Fruit fly (Drosophila melanogaster): ENCODE results near the gene Strump.

Gene Strump

DNA sequence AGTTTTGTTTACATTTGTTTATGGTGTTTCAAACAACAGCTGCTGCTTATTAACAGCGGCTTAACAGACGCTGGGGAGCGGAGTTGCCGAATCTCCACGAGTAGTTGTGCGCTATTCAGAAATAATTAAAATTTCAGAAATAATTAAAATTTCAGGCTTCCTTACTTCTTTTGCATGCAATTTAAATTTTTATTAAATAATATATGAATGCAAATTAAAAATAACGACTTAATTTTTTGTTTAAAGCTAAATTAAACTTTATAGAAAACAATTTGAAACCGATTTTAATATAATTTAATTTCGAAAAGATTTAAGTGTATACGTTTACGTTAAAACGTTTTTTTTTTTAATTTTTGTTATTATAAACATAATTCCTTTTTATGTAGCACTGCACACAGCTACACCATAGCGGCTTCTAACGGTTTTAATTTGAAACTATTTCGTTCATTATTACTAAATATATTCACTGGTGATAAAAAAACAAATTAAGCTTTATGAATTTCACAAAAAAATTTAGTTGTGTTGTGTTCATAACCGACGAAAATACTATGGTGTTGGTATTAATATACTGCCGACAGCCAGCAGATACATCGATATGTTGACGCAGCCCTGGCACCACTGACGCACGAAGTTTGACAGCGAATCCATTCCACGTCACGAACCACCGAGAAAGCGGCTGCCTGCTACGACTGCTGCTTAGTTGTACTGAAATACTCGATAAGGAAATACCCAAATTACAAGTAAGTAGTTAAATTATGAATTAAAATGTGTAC lies 7.4 kb downstream of the Strump start, which contains the start of gene SsRbeta (continued):
- TF ChIP-seq Myb (GFP tag; optimal IDR thresholded peaks at IDR 0.05) (peak; percentile 63), MTF-1 (GFP tag; optimal IDR thresholded peaks at IDR 0.05; ENCODE audit: borderline replicate concordance) (no peak), Bgb (GFP tag; IDR thresholded peaks at IDR 0.05; ENCODE audit: partially characterized antibody) (peak; percentile 84), BtbVII (GFP tag; optimal IDR thresholded peaks at IDR 0.05) (peak; percentile 19), sisA (GFP tag; IDR thresholded peaks at IDR 0.05) (no peak; the same call in 1 of the 2 replicates), Sin3A (optimal IDR thresholded peaks at IDR 0.05) (peak; percentile 37), Hr51 (GFP tag; optimal IDR thresholded peaks at IDR 0.05) (peak; percentile 3 to 57), Ravus (GFP tag; IDR thresholded peaks at IDR 0.05) (no peak), gsb (GFP tag; IDR thresholded peaks at IDR 0.05) (no peak; the same call in 1 of the 2 replicates), nom (GFP tag; optimal IDR thresholded peaks at IDR 0.05) (no peak), CG12299 (tag; optimal IDR thresholded peaks at IDR 0.05) (no peak), ash1 (GFP tag; optimal IDR thresholded peaks at IDR 0.05) (no peak), dmrt11E (tag; optimal IDR thresholded peaks at IDR 0.05) (peak; percentile 38), D19B (GFP tag; optimal IDR thresholded peaks at IDR 0.05) (no peak), ERR (GFP tag; optimal IDR thresholded peaks at IDR 0.05) (no peak), CG7745 (tag; optimal IDR thresholded peaks at IDR 0.05) (no peak), lov (optimal IDR thresholded peaks at IDR 0.05) (no peak), lov (GFP tag; IDR thresholded peaks at IDR 0.05) (0 out of 3 replicates have a peak, but pooled peaks have one; percentile 4), ind (GFP tag; optimal IDR thresholded peaks at IDR 0.05) (no peak), caup (GFP tag; optimal IDR thresholded peaks at IDR 0.05; ENCODE audit: severe bottlenecking) (no peak), eve (GFP tag; optimal IDR thresholded peaks at IDR 0.05) (no peak), CG7786 (GFP tag; optimal IDR thresholded peaks at IDR 0.05) (no peak), HLH4C (GFP tag; IDR thresholded peaks at IDR 0.05; ENCODE audit: partially characterized antibody) (peak; percentile 52; the same call in 2 of the 3 replicates), jumu (GFP tag; optimal IDR thresholded peaks at IDR 0.05) (no peak), Dbx (GFP tag; IDR thresholded peaks at IDR 0.05) (peak; percentile 20; the same call in 2 of the 3 replicates), CG8924 (tag; optimal IDR thresholded peaks at IDR 0.05) (peak; percentile 5), CG4282 (GFP tag; optimal IDR thresholded peaks at IDR 0.05) (no peak), CG34224 (GFP tag; IDR thresholded peaks at IDR 0.05; ENCODE audit: partially characterized antibody) (peak; percentile 59), Xrp1 (GFP tag; IDR thresholded peaks at IDR 0.05) (peak; percentile 56), Atf3 (GFP tag; optimal IDR thresholded peaks at IDR 0.05) (peak; percentile 2), sqz (GFP tag; optimal IDR thresholded peaks at IDR 0.05) (peak; percentile 53), ftz-f1 (GFP tag; optimal IDR thresholded peaks at IDR 0.05) (no peak), D19A (tag; optimal IDR thresholded peaks at IDR 0.05) (peak; percentile 31), dysf (GFP tag; IDR thresholded peaks at IDR 0.05) (no peak; the same call in 2 of the 3 replicates), CG10321 (GFP tag; IDR thresholded peaks at IDR 0.05) (peak; percentile 31; the same call in 1 of the 2 replicates), Trl (optimal IDR thresholded peaks at IDR 0.05) (no peak), Trl (GFP tag; optimal IDR thresholded peaks at IDR 0.05) (no peak), CG6683 (GFP tag; optimal IDR thresholded peaks at IDR 0.05) (no peak), CG2116 (GFP tag; optimal IDR thresholded peaks at IDR 0.05) (peak; percentile 56), amos (GFP tag; IDR thresholded peaks at IDR 0.05; ENCODE audit: partially characterized antibody) (peak; percentile 88; the same call in 1 of the 2 replicates), BEAF-32 (GFP tag; optimal IDR thresholded peaks at IDR 0.05) (peak; percentile 86), NC2α (GFP tag; optimal IDR thresholded peaks at IDR 0.05) (no peak), CG32767 (GFP tag; IDR thresholded peaks at IDR 0.05) (no peak; the same call in 1 of the 2 replicates), CG14014 (GFP tag; IDR thresholded peaks at IDR 0.05) (peak; percentile 71), Dll (GFP tag; IDR thresholded peaks at IDR 0.05; ENCODE audit: partially characterized antibody) (peak; percentile 67), HHEX (GFP tag; optimal IDR thresholded peaks at IDR 0.05) (no peak), toy (GFP tag; IDR thresholded peaks at IDR 0.05) (no peak), Fer3 (tag; optimal IDR thresholded peaks at IDR 0.05) (peak; percentile 7), CG8359 (GFP tag; optimal IDR thresholded peaks at IDR 0.05; ENCODE audit: borderline replicate concordance) (no peak)
